Worm (Caenorhabditis elegans) whole organism, L4/young adult: Measurements from ENCODE around the gene spsb-1.

Source experiments
- W03F9.2 ChIP-seq: fragments of 150-350 bp; optimal IDR thresholded peaks from 2 replicates; lab custom pipeline; 2014; ENCODE audit warnings: missing biosample characterization, missing genetic modification characterization
- dao-5 ChIP-seq: sonication (generic microtip); optimal IDR thresholded peaks from 2 replicates; lab custom pipeline; 2016; ENCODE audit warnings: missing genotype, missing genetic modification characterization, moderate library complexity, missing compliant biosample characterization
- him-1 ChIP-seq: sonication (generic microtip); optimal IDR thresholded peaks from 2 replicates; lab custom pipeline; 2016; ENCODE audit warnings: missing genotype, missing genetic modification reagents, missing genetic modification characterization, missing compliant biosample characterization

ce11 chrII:15207562-15207961 lies 11.0 kb downstream of the spsb-1 start:
- TF ChIP-seq him-1 (tag; lab: Kevin White, UChicago) (no peak), dao-5 (tag; lab: Kevin White, UChicago) (no peak), W03F9.2 (no peak)
